Fruit fly (Drosophila melanogaster) S2 (cell line): Measurements from ENCODE around the gene Prm.

Source experiments
- CG8478 ChIP-seq: fragments of >200 bp; optimal IDR thresholded peaks from 2 replicates; lab custom pipeline; 2018
- CTCF ChIP-seq, 2 experiments: fragments of >200 bp; optimal IDR thresholded peaks; 2 replicates each; lab custom pipeline; 2018

Prm gene

DNA sequence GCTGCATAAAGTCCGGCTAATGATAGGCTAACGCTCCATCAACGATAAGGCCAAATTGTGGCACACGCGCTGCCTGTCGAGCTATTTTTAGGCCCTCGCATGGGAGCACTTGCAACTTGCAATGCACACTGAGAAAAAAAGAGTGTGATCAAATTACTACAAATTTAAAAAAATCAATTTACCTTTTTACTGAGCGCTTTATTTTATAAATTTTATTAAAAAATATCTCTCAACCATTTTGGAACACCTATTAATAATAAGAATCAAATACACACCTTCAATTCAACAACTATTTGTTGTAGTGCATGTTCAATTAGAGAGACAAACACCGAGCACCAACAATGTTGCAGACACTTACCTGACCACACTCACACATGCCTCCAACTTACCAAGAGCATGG lies 20.4 kb upstream of the Prm start:
- TF ChIP-seq CTCF (optimal IDR thresholded peaks at IDR 0.05; lab: Kevin White, UChicago), result no peak
- TF ChIP-seq CG8478, result no peak

- TF ChIP-seq CTCF (optimal IDR thresholded peaks at IDR 0.05; lab: Kevin White, UChicago) (no peak), CG8478 (no peak)
These were observed 18.7 kb upstream of the Prm start for dm6 chr3L:8763794-8764193.

dm6 chr3L:8763037-8763454 lies 17.9 kb upstream of the Prm start:
- TF ChIP-seq CTCF (optimal IDR thresholded peaks at IDR 0.05; lab: Kevin White, UChicago), result no peak
- TF ChIP-seq CG8478, result no peak

DNA sequence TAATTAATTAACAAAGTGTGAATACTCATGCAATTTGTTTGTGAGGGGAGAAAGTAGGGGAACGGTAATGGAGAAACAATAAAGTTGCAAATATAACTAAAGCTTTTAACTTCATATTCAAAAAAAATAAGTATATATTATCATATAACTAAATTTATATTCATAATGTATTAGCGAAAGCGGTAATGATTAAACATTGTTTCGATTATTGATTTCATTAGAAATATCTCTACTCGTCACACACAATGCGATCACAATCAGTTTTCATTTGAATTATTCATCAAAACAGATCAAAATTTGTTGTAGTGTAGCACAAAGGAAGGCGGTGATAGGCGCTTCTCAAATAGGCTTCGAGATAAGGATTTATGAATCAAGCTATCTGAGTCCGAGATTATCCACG lies 10.6 kb upstream of the Prm start, which contains the start of gene CG6576:
TSS of gene CG6576 (plus strand) at position 301 of the 400 bp plus-strand sequence.
- TF ChIP-seq CG8478 (no peak), CTCF (optimal IDR thresholded peaks at IDR 0.05; lab: Kevin White, UChicago) (no peak)

dm6 chr3L:8753592-8753991 lies 8.5 kb upstream of the Prm start, which contains the start of gene Fhos:
TSS of gene Fhos (plus strand) at chr3L:8753619.
- TF ChIP-seq CG8478, result no peak
- TF ChIP-seq CTCF (optimal IDR thresholded peaks at IDR 0.05; lab: Kevin White, UChicago), result no peak

DNA sequence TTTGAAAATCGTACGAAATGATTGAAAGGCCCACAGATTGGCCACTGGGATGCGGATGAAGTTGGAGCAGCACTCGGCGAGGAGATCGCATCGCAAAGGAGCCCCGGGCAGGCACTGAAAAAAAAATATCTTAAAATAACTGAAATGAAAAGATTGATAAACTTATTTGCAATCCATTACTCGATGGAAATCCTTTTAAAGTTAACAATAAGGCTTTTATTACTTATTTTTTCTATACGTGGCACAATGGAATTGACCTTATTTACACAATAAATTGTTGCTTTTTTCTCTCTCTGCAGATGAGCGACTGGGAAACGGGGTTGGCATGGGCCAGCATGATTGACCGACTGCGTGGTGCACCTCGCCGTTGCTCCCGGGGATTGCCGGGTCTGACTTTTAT lies 6.2 kb upstream of the Prm start:
- no peak for TF ChIP-seq CTCF (optimal IDR thresholded peaks at IDR 0.05; lab: Kevin White, UChicago)
- TF ChIP-seq CG8478, result no peak

- TF ChIP-seq CG8478 (no peak), CTCF (optimal IDR thresholded peaks at IDR 0.05; lab: Kevin White, UChicago) (no peak)
These were observed 4.9 kb upstream of the Prm start, which contains the start of gene CG13306 for dm6 chr3L:8749676-8750654. TSS of gene CG13306 (minus strand) at chr3L:8749726.

dm6 chr3L:8748839-8749238 lies 3.7 kb upstream of the Prm start:
- TF ChIP-seq CG8478 (no peak), CTCF (optimal IDR thresholded peaks at IDR 0.05; lab: Kevin White, UChicago) (peak; percentile 85 to 98)

DNA sequence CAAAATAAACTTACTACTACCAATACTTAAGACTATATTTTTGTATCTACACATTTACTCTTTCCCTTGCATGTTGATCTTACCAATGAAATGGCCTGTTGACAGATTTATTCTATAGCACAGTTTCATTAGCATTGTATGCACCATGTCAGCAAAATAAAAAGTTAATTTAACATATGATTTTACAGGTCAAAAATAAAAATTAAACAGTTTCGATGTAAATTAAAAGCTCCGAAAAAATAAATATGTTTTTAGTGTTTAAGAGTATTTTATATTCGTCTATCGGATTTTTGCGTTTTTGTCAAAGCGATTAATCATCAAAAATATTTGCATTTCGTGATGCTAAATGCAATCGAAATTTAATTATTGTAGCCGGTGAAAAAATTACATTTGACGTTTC lies 3.2 kb upstream of the Prm start:
- TF ChIP-seq CG8478, result no peak
- TF ChIP-seq CTCF (optimal IDR thresholded peaks at IDR 0.05; lab: Kevin White, UChicago), result no peak

DNA sequence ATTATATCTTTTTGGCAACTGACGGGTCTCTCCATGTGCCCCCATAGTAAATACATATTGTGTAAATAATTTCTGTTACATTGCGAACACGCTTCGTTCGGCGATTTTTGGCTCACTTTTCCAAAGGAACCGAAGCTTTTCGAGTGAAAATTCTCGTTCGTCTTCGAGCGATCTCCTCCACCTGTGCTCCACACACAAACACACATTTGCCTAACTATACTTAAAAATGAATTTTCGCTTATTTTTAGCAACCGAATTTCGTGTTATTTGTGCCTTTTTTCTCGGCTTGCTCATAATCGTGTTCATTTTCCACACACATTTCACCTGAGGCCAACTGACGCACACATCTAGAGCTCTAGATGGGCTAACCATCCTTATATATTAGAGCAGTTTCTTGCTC lies 1.4 kb upstream of the Prm start:
- TF ChIP-seq CTCF (optimal IDR thresholded peaks at IDR 0.05; lab: Kevin White, UChicago) (no peak), CG8478 (no peak)

- TF ChIP-seq CTCF (optimal IDR thresholded peaks at IDR 0.05; lab: Kevin White, UChicago) (no peak), CG8478 (no peak)
These were observed 4.0 kb downstream of the Prm start for dm6 chr3L:8741051-8741468.

dm6 chr3L:8731494-8731994 lies 13.6 kb downstream of the Prm start, which contains the start of gene Cp16:
TSS of gene Cp16 (plus strand) at chr3L:8731944.
- TF ChIP-seq CTCF (optimal IDR thresholded peaks at IDR 0.05; lab: Kevin White, UChicago) (no peak), CG8478 (no peak)

DNA sequence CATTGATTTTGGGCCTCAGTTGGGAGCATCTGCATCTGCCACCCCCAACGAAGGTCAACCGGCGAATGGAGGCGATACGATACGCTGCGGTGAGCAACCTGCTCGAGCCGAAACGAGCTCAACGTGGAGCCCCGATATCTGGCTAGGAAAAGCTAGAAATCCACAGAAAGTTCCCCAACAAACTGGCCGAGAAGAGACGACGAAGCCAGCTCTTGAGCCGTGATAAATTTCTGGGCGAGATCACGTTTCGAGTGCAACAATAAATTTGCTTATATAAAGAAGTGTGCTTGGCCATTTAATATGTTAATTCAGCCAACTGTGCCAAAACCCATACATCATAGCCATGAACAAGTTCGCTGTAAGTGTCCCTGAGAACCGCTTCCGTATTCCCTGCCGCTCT lies 15.5 kb downstream of the Prm start, which contains the start of gene Cp19:
TSS of gene Cp19 (plus strand) at position 301 of the 400 bp plus-strand sequence.
- TF ChIP-seq CTCF (optimal IDR thresholded peaks at IDR 0.05; lab: Kevin White, UChicago) (no peak), CG8478 (no peak)

dm6 chr3L:8728181-8728580 lies 16.9 kb downstream of the Prm start, which contains the start of gene Cp15:
TSS of gene Cp15 (plus strand) at chr3L:8728481.
- no peak for TF ChIP-seq CTCF (optimal IDR thresholded peaks at IDR 0.05; lab: Kevin White, UChicago)
- TF ChIP-seq CG8478, result no peak

DNA sequence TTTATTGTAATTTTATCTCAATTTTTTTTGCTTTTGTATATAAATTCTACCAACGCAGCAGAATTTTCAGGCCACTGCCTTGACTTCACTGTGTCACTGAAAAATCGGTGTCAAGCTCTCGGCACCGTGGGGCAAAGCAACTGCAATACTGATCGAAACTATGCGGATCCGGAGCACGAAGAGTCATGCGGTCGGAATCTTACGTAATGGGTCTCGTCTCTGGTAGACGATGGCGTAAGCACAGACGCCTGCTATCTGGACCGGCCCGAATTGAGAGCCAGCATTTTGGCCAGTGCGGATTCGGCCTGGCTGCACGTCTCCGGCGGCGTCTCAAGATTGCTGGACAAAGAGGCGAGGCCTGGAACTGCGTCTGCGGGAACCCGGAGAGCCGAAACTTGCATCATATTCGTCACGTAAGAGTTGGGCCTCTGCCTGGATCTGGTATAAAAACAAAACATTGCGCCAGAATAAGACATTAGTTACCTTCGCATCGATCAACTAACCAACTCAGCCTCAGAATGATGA lies 18.7 kb downstream of the Prm start, which contains the start of gene Cp18:
TSS of gene Cp18 (plus strand) at position 475 of the 525 bp plus-strand sequence.
- TF ChIP-seq CTCF (optimal IDR thresholded peaks at IDR 0.05; lab: Kevin White, UChicago), result no peak
- TF ChIP-seq CG8478, result no peak

- TF ChIP-seq CG8478 (no peak), CTCF (optimal IDR thresholded peaks at IDR 0.05; lab: Kevin White, UChicago) (no peak)
These were observed 19.4 kb downstream of the Prm start, which contains the start of gene CG43965 for dm6 chr3L:8725674-8726073. TSS of gene CG43965 (minus strand) at chr3L:8725774.
